Fruit fly (Drosophila melanogaster): Measurements from ENCODE around the gene Hsc20.

DNA sequence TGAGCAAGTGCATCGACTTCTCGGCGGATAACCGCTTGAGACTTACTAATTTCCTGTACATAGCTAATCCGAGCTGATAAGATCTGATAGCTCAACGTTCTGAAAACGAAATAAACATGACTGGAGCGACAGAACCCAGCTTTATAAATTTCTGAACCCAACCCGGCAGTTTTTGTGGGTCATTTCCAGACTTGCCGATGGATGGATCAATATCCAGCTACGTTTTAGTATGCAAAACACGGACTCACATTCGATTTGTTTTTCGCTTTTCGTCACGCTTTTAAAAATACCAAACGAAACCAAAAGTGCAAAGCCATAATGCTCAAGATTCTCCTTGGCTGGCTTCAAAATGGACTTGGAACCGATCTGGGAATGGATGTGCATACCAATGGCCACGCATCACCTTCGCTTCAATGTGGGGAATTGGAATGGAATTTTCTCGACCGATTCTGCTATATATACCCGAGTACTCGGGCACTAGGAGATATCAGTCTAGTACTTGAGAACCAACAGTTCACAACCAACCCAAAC, 37.9 kb downstream of the Hsc20 start, which contains the start of the genes CG34248 and CG13067:
- TF ChIP-seq CTCF (optimal IDR thresholded peaks at IDR 0.05) (no peak), CG8478 (optimal IDR thresholded peaks at IDR 0.05) (no peak)

Data from S2 (cell line).